Worm (Caenorhabditis elegans) whole organism, L4 larva: ENCODE data around the gene zyg-12.
A peak's percentile ranks its signal among the peaks of the same experiment; 100 is the strongest.

ENCODE experiments used
- F49E8.2 ChIP-seq: sonication (generic microtip); optimal IDR thresholded peaks from 2 replicates; lab custom pipeline; 2016; ENCODE audit warnings: missing compliant biosample characterization, mild to moderate bottlenecking, missing genetic modification characterization, borderline replicate concordance
- T26A8.4 ChIP-seq: fragments of 200-800 bp; sonication (Bioruptor generic); IDR thresholded peaks from 2 replicates; pipeline ENCODE4 v1.3.6; 2022; ENCODE audit warnings: missing genetic modification characterization, missing compliant biosample characterization
- aha-1 ChIP-seq: fragments of 150-350 bp; peaks from one replicate; lab custom pipeline; 2014; ENCODE audit warnings: missing biosample characterization, missing genetic modification characterization
- attf-4 ChIP-seq: sonication (generic microtip); optimal IDR thresholded peaks from 3 replicates; lab custom pipeline; 2017; ENCODE audit warnings: missing biosample characterization, missing genetic modification characterization
- ceh-20 ChIP-seq: fragments of 200-800 bp; sonication (Bioruptor generic); IDR thresholded peaks from 2 replicates; pipeline ENCODE4 v1.3.6; 2022; ENCODE audit warnings: missing genetic modification reagents, missing genetic modification characterization, missing compliant biosample characterization
- ceh-62 ChIP-seq: sonication (generic microtip); optimal IDR thresholded peaks from 2 replicates; lab custom pipeline; 2017; ENCODE audit warnings: missing biosample characterization, missing genetic modification characterization
- daf-16 ChIP-seq, 3 experiments: sonication (generic microtip); optimal IDR thresholded peaks; 2 replicates each; lab custom pipeline; 2016 to 2017; ENCODE audit warnings: missing genetic modification characterization in 3 of 3, missing genetic modification reagents in 3 of 3, mild to moderate bottlenecking in 2 of 3, missing compliant biosample characterization in 2 of 3, missing biosample characterization in 1 of 3, moderate library complexity in 1 of 3
- dmd-6 ChIP-seq: fragments of 200-800 bp; sonication (Bioruptor generic); IDR thresholded peaks from 2 replicates; pipeline ENCODE4 v1.3.6; 2022; ENCODE audit warnings: missing genetic modification reagents, missing genetic modification characterization, missing compliant biosample characterization
- dmd-9 ChIP-seq: fragments of 200-800 bp; sonication (Bioruptor generic); IDR thresholded peaks from 2 replicates; pipeline ENCODE4 v1.3.6; 2022; ENCODE audit warnings: missing genetic modification reagents, missing genetic modification characterization, missing compliant biosample characterization
- dve-1 ChIP-seq: sonication (generic microtip); optimal IDR thresholded peaks from 2 replicates; lab custom pipeline; 2017; ENCODE audit warnings: antibody characterized with exemption, mild to moderate bottlenecking, missing genetic modification characterization, missing compliant biosample characterization; ENCODE audit not compliant: insufficient read depth
- fkh-10 ChIP-seq: fragments of 150-350 bp; optimal IDR thresholded peaks from 2 replicates; lab custom pipeline; 2014; ENCODE audit warnings: missing biosample characterization, missing genetic modification reagents, missing genetic modification characterization
- fos-1 ChIP-seq: fragments of 150-350 bp; optimal IDR thresholded peaks from 2 replicates; lab custom pipeline; 2014; ENCODE audit warnings: missing biosample characterization, missing genetic modification characterization
- hlh-11 ChIP-seq: fragments of 200-800 bp; sonication (Bioruptor generic); optimal IDR thresholded peaks from 2 replicates; lab custom pipeline; 2018; ENCODE audit warnings: mild to moderate bottlenecking, missing genetic modification characterization, missing compliant biosample characterization
- hlh-30 ChIP-seq: sonication (generic microtip); optimal IDR thresholded peaks from 2 replicates; lab custom pipeline; 2017; ENCODE audit warnings: antibody characterized with exemption, mild to moderate bottlenecking, missing genetic modification characterization, missing compliant biosample characterization; ENCODE audit not compliant: insufficient read depth
- hmg-1.1 ChIP-seq: fragments of 200-800 bp; sonication (Bioruptor generic); IDR thresholded peaks from 2 replicates; pipeline ENCODE4 v1.3.6; 2022; ENCODE audit warnings: missing genetic modification reagents, missing genetic modification characterization, missing compliant biosample characterization
- jun-1 ChIP-seq: fragments of 150-350 bp; optimal IDR thresholded peaks from 2 replicates; lab custom pipeline; 2014; ENCODE audit warnings: missing biosample characterization, missing genetic modification reagents, missing genetic modification characterization
- lin-1 ChIP-seq: fragments of 200-800 bp; sonication (Bioruptor generic); IDR thresholded peaks from 2 replicates; pipeline ENCODE4 v1.3.6; 2022; ENCODE audit warnings: missing genetic modification reagents, missing genetic modification characterization, missing compliant biosample characterization
- lin-39 ChIP-seq: fragments of 150-350 bp; optimal IDR thresholded peaks from 2 replicates; lab custom pipeline; 2014; ENCODE audit warnings: missing biosample characterization, missing genetic modification reagents, missing genetic modification characterization
- lir-3 ChIP-seq: sonication (generic microtip); optimal IDR thresholded peaks from 2 replicates; lab custom pipeline; 2016; ENCODE audit warnings: mild to moderate bottlenecking, missing genetic modification characterization, missing compliant biosample characterization
- lsy-2 ChIP-seq, 2 experiments: fragments of 150-350 bp in 1 of 2; sonication (generic microtip) in 1 of 2; optimal IDR thresholded peaks; 2 replicates each; lab custom pipeline; 2014 to 2017; ENCODE audit warnings: missing biosample characterization in 2 of 2, missing genetic modification characterization in 2 of 2
- mdt-29 ChIP-seq: fragments of 200-800 bp; sonication (Bioruptor generic); IDR thresholded peaks from 2 replicates; pipeline ENCODE4 v1.3.6; 2022; ENCODE audit warnings: missing genetic modification reagents, missing genetic modification characterization, missing compliant biosample characterization
- mep-1 ChIP-seq: fragments of 150-350 bp; sonication (generic microtip); optimal IDR thresholded peaks from 3 replicates; lab custom pipeline; 2014; ENCODE audit warnings: missing biosample characterization, missing genetic modification characterization
- mes-2 ChIP-seq: sonication (generic microtip); optimal IDR thresholded peaks from 2 replicates; lab custom pipeline; 2016; ENCODE audit warnings: missing genotype, mild to moderate bottlenecking, missing genetic modification characterization, missing compliant biosample characterization; ENCODE audit not compliant: poor library complexity, severe bottlenecking
- mxl-2 ChIP-seq: fragments of 200-800 bp; sonication (Bioruptor generic); conservative IDR thresholded peaks from 2 replicates; pipeline ENCODE4 v1.3.6; 2022; ENCODE audit warnings: missing genetic modification reagents, missing genetic modification characterization, missing compliant biosample characterization
- nhr-102 ChIP-seq: sonication (generic microtip); optimal IDR thresholded peaks from 2 replicates; lab custom pipeline; 2016; ENCODE audit warnings: mild to moderate bottlenecking, missing genetic modification characterization, moderate library complexity, missing compliant biosample characterization
- nhr-11 ChIP-seq: fragments of 150-350 bp; optimal IDR thresholded peaks from 2 replicates; lab custom pipeline; 2014; ENCODE audit warnings: missing biosample characterization, missing genetic modification characterization
- nhr-111 ChIP-seq: fragments of 200-800 bp; sonication (Bioruptor generic); optimal IDR thresholded peaks from 2 replicates; lab custom pipeline; 2018; ENCODE audit warnings: mild to moderate bottlenecking, missing genetic modification characterization, missing compliant biosample characterization
- nhr-28 ChIP-seq: fragments of 150-350 bp; optimal IDR thresholded peaks from 2 replicates; lab custom pipeline; 2014; ENCODE audit warnings: missing biosample characterization, missing genetic modification characterization
- nhr-41 ChIP-seq: fragments of 200-800 bp; sonication (Bioruptor generic); IDR thresholded peaks from 2 replicates; pipeline ENCODE4 v1.3.6; 2022; ENCODE audit warnings: missing genetic modification reagents, missing genetic modification characterization, missing compliant biosample characterization
- nhr-42 ChIP-seq: fragments of 200-800 bp; sonication (Bioruptor generic); IDR thresholded peaks from 2 replicates; pipeline ENCODE4 v1.3.6; 2022; ENCODE audit warnings: missing genetic modification characterization, missing compliant biosample characterization
- pha-4 ChIP-seq, 2 experiments: fragments of 150-350 bp in 1 of 2; fragments of 200-800 bp in 1 of 2; sonication (Bioruptor generic) in 1 of 2; IDR thresholded peaks in 1 of 2; optimal IDR thresholded peaks in 1 of 2; 2 replicates each; pipeline versions ENCODE4 v1.3.6 to Lab custom; 2014 to 2022; ENCODE audit warnings: missing genetic modification characterization in 2 of 2, missing genetic modification reagents in 2 of 2, missing biosample characterization in 1 of 2, missing compliant biosample characterization in 1 of 2
- php-3 ChIP-seq: fragments of 200-800 bp; sonication (Bioruptor generic); IDR thresholded peaks from 2 replicates; pipeline ENCODE4 v1.3.6; 2022; ENCODE audit warnings: missing genetic modification reagents, missing genetic modification characterization, missing compliant biosample characterization
- pqm-1 ChIP-seq: sonication (generic microtip); optimal IDR thresholded peaks from 2 replicates; lab custom pipeline; 2017; ENCODE audit warnings: missing biosample characterization, missing genetic modification characterization
- sdz-12 ChIP-seq: fragments of 200-800 bp; sonication (Bioruptor generic); optimal IDR thresholded peaks from 2 replicates; lab custom pipeline; 2018; ENCODE audit warnings: mild to moderate bottlenecking, missing genetic modification characterization, missing compliant biosample characterization
- set-16 ChIP-seq: fragments of 200-800 bp; sonication (Bioruptor generic); IDR thresholded peaks from 2 replicates; pipeline ENCODE4 v1.3.6; 2022; ENCODE audit warnings: missing genetic modification reagents, missing genetic modification characterization, missing compliant biosample characterization
- snpc-1.2 ChIP-seq: fragments of 200-800 bp; sonication (Bioruptor generic); IDR thresholded peaks from 2 replicates; pipeline ENCODE4 v1.3.6; 2022; ENCODE audit warnings: missing genetic modification reagents, missing genetic modification characterization, missing compliant biosample characterization
- snpc-4 ChIP-seq: fragments of 150-350 bp; optimal IDR thresholded peaks from 2 replicates; lab custom pipeline; 2014; ENCODE audit warnings: missing biosample characterization, missing genetic modification characterization
- unc-130 ChIP-seq: sonication (generic microtip); optimal IDR thresholded peaks from 2 replicates; lab custom pipeline; 2016; ENCODE audit warnings: missing genetic modification reagents, missing genetic modification characterization, missing compliant biosample characterization
- zag-1 ChIP-seq: fragments of 150-350 bp; optimal IDR thresholded peaks from 2 replicates; lab custom pipeline; 2014; ENCODE audit warnings: missing biosample characterization, missing genetic modification characterization
- ztf-11 ChIP-seq: fragments of 150-350 bp; optimal IDR thresholded peaks from 2 replicates; lab custom pipeline; 2014; ENCODE audit warnings: missing biosample characterization, missing genetic modification characterization
- ztf-7 ChIP-seq: fragments of 150-350 bp; optimal IDR thresholded peaks from 2 replicates; lab custom pipeline; 2014; ENCODE audit warnings: missing biosample characterization, missing genetic modification characterization

zyg-12 gene

DNA sequence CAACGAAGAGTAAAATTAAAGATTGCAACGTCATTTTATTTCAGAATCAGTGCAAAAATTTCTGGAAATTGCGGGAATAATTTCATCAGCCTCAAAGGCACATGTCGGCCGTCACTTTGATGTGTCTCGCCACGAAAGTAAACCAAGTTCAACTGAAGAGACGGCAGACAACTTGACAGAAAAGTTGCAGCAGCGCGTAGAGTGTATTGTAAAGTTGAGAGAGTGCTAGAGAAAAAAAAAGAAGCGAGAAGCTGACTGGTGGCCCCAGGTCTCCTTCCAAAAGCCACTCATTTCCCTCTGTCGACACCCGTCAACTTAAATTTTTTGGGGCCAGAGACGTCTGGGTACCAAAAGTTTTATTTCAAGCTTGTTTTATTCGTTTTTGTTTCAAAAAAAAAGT is 45.4 kb upstream of the zyg-12 start (continued):
- TF ChIP-seq ceh-20 (GFP tag; lab: Robert Waterston, UW) (peak; percentile 66; the same call in 1 of the 2 replicates), nhr-41 (no peak), dmd-6 (GFP tag; lab: Robert Waterston, UW) (peak; percentile 66), lsy-2 (tag; optimal IDR thresholded peaks at IDR 0.05; lab: Kevin White, UChicago) (peak; percentile 16 to 84), dve-1 (tag; lab: Kevin White, UChicago) (peak; percentile 75), nhr-111 (no peak), set-16 (GFP tag; lab: Robert Waterston, UW) (0 out of 2 replicates have a peak, but pooled peaks have one; percentile 11), fkh-10 (GFP tag; lab: Kevin White, UChicago) (peak; percentile 33), ztf-7 (tag; lab: Kevin White, UChicago) (no peak), mes-2 (tag; lab: Kevin White, UChicago) (peak; percentile 79), snpc-4 (peak; percentile 7), zag-1 (no peak), hlh-30 (tag; lab: Kevin White, UChicago) (peak; percentile 89), nhr-11 (peak; percentile 71), F49E8.2 (tag; lab: Kevin White, UChicago) (no peak), mxl-2 (GFP tag; lab: Robert Waterston, UW) (no peak), unc-130 (GFP tag; lab: Kevin White, UChicago) (peak; percentile 64), hmg-1.1 (GFP tag; lab: Robert Waterston, UW) (peak; percentile 79), attf-4 (tag; lab: Kevin White, UChicago) (no peak), ceh-62 (tag; lab: Kevin White, UChicago) (no peak), lir-3 (tag; lab: Kevin White, UChicago) (no peak), mdt-29 (GFP tag; lab: Robert Waterston, UW) (peak; percentile 58; the same call in 1 of the 2 replicates), T26A8.4 (GFP tag; lab: Robert Waterston, UW) (0 out of 2 replicates have a peak, but pooled peaks have one; percentile 37), ztf-11 (no peak), pha-4 (GFP tag; IDR thresholded peaks at IDR 0.05; lab: Robert Waterston, UW) (peak; percentile 37; the same call in 1 of the 2 replicates), pha-4 (tag; optimal IDR thresholded peaks at IDR 0.05; lab: Kevin White, UChicago) (peak; percentile 23), dmd-9 (no peak)

DNA sequence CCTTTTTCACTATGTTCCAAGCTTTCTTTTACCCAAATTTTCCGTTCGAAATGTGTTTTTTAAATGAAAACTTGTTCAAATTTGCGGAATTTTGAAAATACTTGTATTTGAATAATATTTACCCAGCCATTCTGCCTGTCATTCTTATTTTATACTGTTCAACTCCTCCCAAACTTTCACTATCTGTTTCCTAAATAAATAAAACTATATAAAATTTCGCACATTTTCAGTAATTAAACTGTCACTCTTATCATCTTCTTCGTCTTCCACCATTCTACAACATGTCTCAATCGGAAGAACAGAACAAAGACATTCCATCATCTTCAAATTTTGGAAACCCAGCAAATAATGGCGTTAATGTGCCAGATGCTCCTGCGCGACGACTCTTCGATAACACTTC is 44.9 kb upstream of the zyg-12 start, which contains the start of gene btbd-10:
TSS of gene btbd-10 (plus strand) at position 231 of the 400 bp plus-strand sequence.
- TF ChIP-seq lin-1 (GFP tag; lab: Robert Waterston, UW) = 0 out of 2 replicates have a peak, but pooled peaks have one; percentile 14
- TF ChIP-seq fos-1 (tag; lab: Kevin White, UChicago) = no peak
- TF ChIP-seq dmd-9 = no peak
- no peak for TF ChIP-seq T26A8.4 (GFP tag; lab: Robert Waterston, UW)
- TF ChIP-seq dmd-6 (GFP tag; lab: Robert Waterston, UW) = peak; percentile 28; the same call in 1 of the 2 replicates
- TF ChIP-seq dve-1 (tag; lab: Kevin White, UChicago) = peak; percentile 5
- TF ChIP-seq F49E8.2 (tag; lab: Kevin White, UChicago) = no peak
- TF ChIP-seq hmg-1.1 (GFP tag; lab: Robert Waterston, UW) = no peak
- peak; percentile 28 for TF ChIP-seq pqm-1 (tag; lab: Kevin White, UChicago)
- no peak for TF ChIP-seq lin-39 (tag; lab: Kevin White, UChicago)
- peak; percentile 5 for TF ChIP-seq hlh-11
- TF ChIP-seq mep-1 (tag; lab: Kevin White, UChicago) = no peak
- peak; percentile 44 for TF ChIP-seq aha-1
- TF ChIP-seq php-3 (GFP tag; lab: Robert Waterston, UW) = peak; percentile 81
- TF ChIP-seq sdz-12 = no peak
- no peak for TF ChIP-seq daf-16 (GFP tag; optimal IDR thresholded peaks at IDR 0.05; lab: Kevin White, UChicago)
- TF ChIP-seq daf-16 (tag; optimal IDR thresholded peaks at IDR 0.05; lab: Kevin White, UChicago) = peak; percentile 62
- peak; percentile 38 for TF ChIP-seq nhr-28 (tag; lab: Kevin White, UChicago)
- TF ChIP-seq snpc-1.2 (GFP tag; lab: Robert Waterston, UW) = no peak
- no peak for TF ChIP-seq jun-1 (tag; lab: Kevin White, UChicago)
- no peak for TF ChIP-seq nhr-102 (tag; lab: Kevin White, UChicago)
- TF ChIP-seq nhr-42 (GFP tag; lab: Robert Waterston, UW) = no peak
